Fruit fly (Drosophila melanogaster) whole organism, embryonic: Measurements from ENCODE around the gene CG46439.

Experiments used
- Aef1 ChIP-seq: fragments of 200-800 bp; sonication (Bioruptor generic); IDR thresholded peaks from 3 replicates; pipeline ENCODE4 v1.3.6; 2022; ENCODE audit warnings: missing biosample characterization, missing genetic modification characterization
- Bdp1 ChIP-seq: fragments of 200-800 bp; sonication (Bioruptor generic); optimal IDR thresholded peaks from 3 replicates; lab custom pipeline; 2016; ENCODE audit warnings: missing biosample characterization, missing genetic modification characterization
- Blimp-1 ChIP-seq: fragments of 200-800 bp; sonication (Bioruptor generic); optimal IDR thresholded peaks from 3 replicates; lab custom pipeline; 2018; ENCODE audit warnings: missing biosample characterization, missing genetic modification characterization, mild to moderate bottlenecking, moderate library complexity, missing genetic modification reagents
- CG10543 ChIP-seq: fragments of 200-800 bp; sonication (Bioruptor generic); optimal IDR thresholded peaks from 3 replicates; lab custom pipeline; 2017; ENCODE audit warnings: missing biosample characterization, mild to moderate bottlenecking, missing genetic modification characterization, moderate library complexity
- CG10654 ChIP-seq: fragments of 200-800 bp; sonication (Bioruptor generic); optimal IDR thresholded peaks from 2 replicates; lab custom pipeline; 2016; ENCODE audit warnings: missing biosample characterization, missing genetic modification characterization
- CG11247 ChIP-seq: fragments of 200-800 bp; sonication (Bioruptor generic); IDR thresholded peaks from 2 replicates; pipeline ENCODE4 v1.3.6; 2022; ENCODE audit warnings: missing biosample characterization, missing genetic modification characterization
- CG11398 ChIP-seq: fragments of 200-800 bp; sonication (Bioruptor generic); optimal IDR thresholded peaks from 2 replicates; lab custom pipeline; 2016; ENCODE audit warnings: missing biosample characterization, missing genetic modification characterization
- CG11504 ChIP-seq: fragments of 200-800 bp; sonication (Bioruptor generic); optimal IDR thresholded peaks from 3 replicates; lab custom pipeline; 2019; ENCODE audit warnings: missing biosample characterization, mild to moderate bottlenecking, missing genetic modification characterization, moderate library complexity
- CG11696 ChIP-seq: fragments of 200-800 bp; sonication (Bioruptor generic); IDR thresholded peaks from 2 replicates; pipeline ENCODE4 v1.3.6; 2022; ENCODE audit warnings: missing biosample characterization, missing genetic modification characterization
- CG12659 ChIP-seq: fragments of 200-800 bp; sonication (Bioruptor generic); optimal IDR thresholded peaks from 3 replicates; lab custom pipeline; 2017; ENCODE audit warnings: mild to moderate bottlenecking, missing biosample characterization, missing genetic modification reagents, missing genetic modification characterization
- CG12744 ChIP-seq: fragments of 200-800 bp; sonication (Bioruptor generic); optimal IDR thresholded peaks from 2 replicates; lab custom pipeline; 2016; ENCODE audit warnings: missing biosample characterization, missing genetic modification characterization
- CG16815 ChIP-seq: fragments of 200-800 bp; sonication (Bioruptor generic); optimal IDR thresholded peaks from 3 replicates; lab custom pipeline; 2017; ENCODE audit warnings: missing biosample characterization, mild to moderate bottlenecking, missing genetic modification characterization
- CG17328 ChIP-seq: fragments of 200-800 bp; sonication (Bioruptor generic); IDR thresholded peaks from 2 replicates; pipeline ENCODE4 v1.3.6; 2022; ENCODE audit warnings: missing biosample characterization, missing genetic modification characterization
- CG2129 ChIP-seq: fragments of 200-800 bp; sonication (Bioruptor generic); IDR thresholded peaks from 2 replicates; pipeline ENCODE4 v1.3.6; 2022; ENCODE audit warnings: missing biosample characterization, missing genetic modification characterization; ENCODE audit not compliant: partially characterized antibody
- CG3407 ChIP-seq: fragments of 200-800 bp; sonication (Bioruptor generic); optimal IDR thresholded peaks from 2 replicates; lab custom pipeline; 2018; ENCODE audit warnings: missing biosample characterization, mild to moderate bottlenecking, missing genetic modification characterization
- CG34422 ChIP-seq: fragments of 200-800 bp; sonication (Bioruptor generic); IDR thresholded peaks from 3 replicates; pipeline ENCODE4 v1.3.6; 2022; ENCODE audit warnings: missing biosample characterization, missing genetic modification characterization
- CG5245 ChIP-seq: fragments of 200-800 bp; sonication (Bioruptor generic); optimal IDR thresholded peaks from 3 replicates; lab custom pipeline; 2016; ENCODE audit warnings: missing biosample characterization, missing genetic modification characterization
- CG6254 ChIP-seq: fragments of 200-800 bp; sonication (Bioruptor generic); optimal IDR thresholded peaks from 3 replicates; lab custom pipeline; 2017; ENCODE audit warnings: mild to moderate bottlenecking, missing biosample characterization, missing genetic modification reagents, missing genetic modification characterization
- CG6683 ChIP-seq: fragments of 200-800 bp; sonication (Bioruptor generic); optimal IDR thresholded peaks from 2 replicates; lab custom pipeline; 2017; ENCODE audit warnings: missing biosample characterization, mild to moderate bottlenecking, missing genetic modification characterization, missing genetic modification reagents
- CG7963 ChIP-seq: fragments of 200-800 bp; sonication (Bioruptor generic); IDR thresholded peaks from 3 replicates; pipeline ENCODE4 v1.3.6; 2022; ENCODE audit warnings: missing biosample characterization, missing genetic modification characterization; ENCODE audit not compliant: partially characterized antibody
- CG8089 ChIP-seq: fragments of 200-800 bp; sonication (Bioruptor generic); optimal IDR thresholded peaks from 3 replicates; lab custom pipeline; 2016; ENCODE audit warnings: missing biosample characterization, missing genetic modification characterization
- CG8765 ChIP-seq: fragments of 200-800 bp; sonication (Bioruptor generic); IDR thresholded peaks from 2 replicates; pipeline ENCODE4 v1.3.6; 2022; ENCODE audit warnings: missing biosample characterization, missing genetic modification characterization
- CG9609 ChIP-seq: fragments of 200-800 bp; sonication (Bioruptor generic); optimal IDR thresholded peaks from 3 replicates; lab custom pipeline; 2016; ENCODE audit warnings: missing biosample characterization, missing genetic modification characterization
- Doc3 ChIP-seq: fragments of 200-800 bp; sonication (Bioruptor generic); IDR thresholded peaks from 3 replicates; pipeline ENCODE4 v1.3.6; 2022; ENCODE audit warnings: missing biosample characterization, missing genetic modification characterization; ENCODE audit not compliant: partially characterized antibody
- Ets65A ChIP-seq: fragments of 200-800 bp; sonication (Bioruptor generic); peaks from one replicate; lab custom pipeline; 2016; ENCODE audit warnings: missing biosample characterization, missing genetic modification characterization
- Fer3 ChIP-seq: fragments of 200-800 bp; sonication (Bioruptor generic); optimal IDR thresholded peaks from 2 replicates; lab custom pipeline; 2018; ENCODE audit warnings: missing biosample characterization, mild to moderate bottlenecking, missing genetic modification characterization, moderate library complexity
- GATAe ChIP-seq: fragments of 200-800 bp; sonication (Bioruptor generic); conservative IDR thresholded peaks from 2 replicates; pipeline ENCODE4 v1.3.6; 2022; ENCODE audit warnings: missing biosample characterization, missing genetic modification characterization
- NC2α ChIP-seq: fragments of 200-800 bp; sonication (Bioruptor generic); optimal IDR thresholded peaks from 2 replicates; lab custom pipeline; 2016; ENCODE audit warnings: missing biosample characterization, missing genetic modification characterization
- Neu2 ChIP-seq: fragments of 200-800 bp; sonication (Bioruptor generic); optimal IDR thresholded peaks from 3 replicates; lab custom pipeline; 2016; ENCODE audit warnings: missing biosample characterization, missing genetic modification characterization, borderline replicate concordance
- Oaz ChIP-seq: fragments of 200-800 bp; sonication (Bioruptor generic); IDR thresholded peaks from 2 replicates; pipeline ENCODE4 v1.3.6; 2022; ENCODE audit warnings: missing biosample characterization, missing genetic modification characterization
- Xbp1 ChIP-seq: fragments of 200-800 bp; sonication (Bioruptor generic); optimal IDR thresholded peaks from 3 replicates; lab custom pipeline; 2016; ENCODE audit warnings: missing biosample characterization, mild to moderate bottlenecking, missing genetic modification characterization
- ac ChIP-seq: fragments of 200-800 bp; sonication (Bioruptor generic); optimal IDR thresholded peaks from 3 replicates; lab custom pipeline; 2017; ENCODE audit warnings: missing biosample characterization, mild to moderate bottlenecking, missing genetic modification characterization
- caup ChIP-seq: fragments of 200-800 bp; sonication (Bioruptor generic); optimal IDR thresholded peaks from 3 replicates; lab custom pipeline; 2017; ENCODE audit warnings: missing biosample characterization, mild to moderate bottlenecking, missing genetic modification characterization, moderate library complexity; ENCODE audit not compliant: severe bottlenecking
- chinmo ChIP-seq: fragments of 200-800 bp; sonication (Bioruptor generic); IDR thresholded peaks from 4 replicates; pipeline ENCODE4 v1.3.6; 2022; ENCODE audit warnings: missing biosample characterization, missing genetic modification characterization; ENCODE audit not compliant: partially characterized antibody
- ci ChIP-seq: fragments of 200-800 bp; sonication (Bioruptor generic); IDR thresholded peaks from 3 replicates; pipeline ENCODE4 v1.3.6; 2022; ENCODE audit warnings: missing biosample characterization, missing genetic modification characterization
- cwo ChIP-seq: fragments of 200-800 bp; sonication (Bioruptor generic); optimal IDR thresholded peaks from 3 replicates; lab custom pipeline; 2017; ENCODE audit warnings: missing biosample characterization, missing genetic modification characterization, mild to moderate bottlenecking, moderate library complexity, missing genetic modification reagents
- dpn ChIP-seq, 2 experiments: fragments of 200-800 bp; sonication (Bioruptor generic); optimal IDR thresholded peaks; 3 replicates each; lab custom pipeline; 2016; ENCODE audit warnings: missing biosample characterization in 2 of 2, missing genetic modification characterization in 2 of 2
- fd102C ChIP-seq: fragments of 200-800 bp; sonication (Bioruptor generic); optimal IDR thresholded peaks from 2 replicates; lab custom pipeline; 2018; ENCODE audit warnings: missing biosample characterization, mild to moderate bottlenecking, missing genetic modification characterization, moderate library complexity
- ftz-f1 ChIP-seq: fragments of 200-800 bp; sonication (Bioruptor generic); optimal IDR thresholded peaks from 2 replicates; lab custom pipeline; 2016; ENCODE audit warnings: missing biosample characterization, missing genetic modification characterization
- jing ChIP-seq: fragments of 200-800 bp; sonication (Bioruptor generic); optimal IDR thresholded peaks from 2 replicates; lab custom pipeline; 2018; ENCODE audit warnings: missing biosample characterization, mild to moderate bottlenecking, missing genetic modification characterization
- onecut ChIP-seq: fragments of 200-800 bp; sonication (Bioruptor generic); IDR thresholded peaks from 2 replicates; pipeline ENCODE4 v1.3.6; 2022; ENCODE audit warnings: missing biosample characterization, missing genetic modification characterization
- peb ChIP-seq: fragments of 200-800 bp; sonication (Bioruptor generic); IDR thresholded peaks from 2 replicates; pipeline ENCODE4 v1.3.6; 2022; ENCODE audit warnings: missing biosample characterization, missing genetic modification characterization
- psq ChIP-seq: fragments of 200-800 bp; sonication (Bioruptor generic); optimal IDR thresholded peaks from 2 replicates; lab custom pipeline; 2017; ENCODE audit warnings: missing biosample characterization, missing genetic modification characterization
- schlank ChIP-seq: fragments of 200-800 bp; sonication (Bioruptor generic); optimal IDR thresholded peaks from 2 replicates; lab custom pipeline; 2018; ENCODE audit warnings: missing biosample characterization, mild to moderate bottlenecking, missing genetic modification characterization
- slp2 ChIP-seq: fragments of 200-800 bp; sonication (Bioruptor generic); optimal IDR thresholded peaks from 2 replicates; lab custom pipeline; 2016; ENCODE audit warnings: missing biosample characterization, missing genetic modification characterization
- stc ChIP-seq: fragments of 200-800 bp; sonication (Bioruptor generic); IDR thresholded peaks from 2 replicates; pipeline ENCODE4 v1.3.6; 2022; ENCODE audit warnings: missing biosample characterization, missing genetic modification characterization
- toy ChIP-seq: fragments of 200-800 bp; sonication (Bioruptor generic); IDR thresholded peaks from 2 replicates; pipeline ENCODE4 v1.3.6; 2022; ENCODE audit warnings: missing biosample characterization, missing genetic modification characterization
- vfl ChIP-seq: fragments of 200-800 bp; sonication (Bioruptor generic); optimal IDR thresholded peaks from 2 replicates; lab custom pipeline; 2016; ENCODE audit warnings: missing biosample characterization, missing genetic modification characterization
- vvl ChIP-seq: fragments of 200-800 bp; sonication (Bioruptor generic); IDR thresholded peaks from 2 replicates; pipeline ENCODE4 v1.3.6; 2022; ENCODE audit warnings: missing biosample characterization, missing genetic modification characterization
- yki ChIP-seq: fragments of >200 bp; optimal IDR thresholded peaks from 3 replicates; lab custom pipeline; 2018
- zen ChIP-seq: fragments of 200-800 bp; sonication (Bioruptor generic); optimal IDR thresholded peaks from 3 replicates; lab custom pipeline; 2018; ENCODE audit warnings: missing biosample characterization, mild to moderate bottlenecking, missing genetic modification characterization, moderate library complexity

Gene CG46439

dm6 chr3L:11120419-11120958, 24.4 kb upstream of the CG46439 start, which contains the start of the genes FoxK and mRpL2 (continued):
- no peak for TF ChIP-seq ac
- no peak for TF ChIP-seq CG6254
- no peak for TF ChIP-seq CG10654 (GFP tag; lab: Kevin White, UChicago)
- no peak for TF ChIP-seq CG3407
- TF ChIP-seq psq (GFP tag; lab: Kevin White, UChicago) = no peak
- TF ChIP-seq cwo (GFP tag; lab: Kevin White, UChicago) = peak; percentile 64
- no peak for TF ChIP-seq schlank (tag; lab: Kevin White, UChicago)
- TF ChIP-seq CG8089 (GFP tag; lab: Kevin White, UChicago) = no peak
- TF ChIP-seq ci (GFP tag; lab: Robert Waterston, UW) = peak; percentile 52
- no peak for TF ChIP-seq CG6683 (GFP tag; lab: Kevin White, UChicago)
- TF ChIP-seq CG16815 (GFP tag; lab: Kevin White, UChicago) = no peak
- TF ChIP-seq Aef1 (GFP tag; lab: Robert Waterston, UW) = no peak
- TF ChIP-seq Ets65A (GFP tag; lab: Kevin White, UChicago) = no peak
- no peak for TF ChIP-seq CG7963 (GFP tag; lab: Robert Waterston, UW)
- TF ChIP-seq CG34422 (GFP tag; lab: Robert Waterston, UW) = peak; percentile 74; the same call in 2 of the 3 replicates
- TF ChIP-seq dpn (GFP tag; optimal IDR thresholded peaks at IDR 0.05; lab: Kevin White, UChicago) = no peak
- no peak for TF ChIP-seq Neu2
- no peak for TF ChIP-seq GATAe
- TF ChIP-seq CG2129 (GFP tag; lab: Robert Waterston, UW) = no peak
- no peak for TF ChIP-seq fd102C (GFP tag; lab: Kevin White, UChicago)
- TF ChIP-seq CG8765 (GFP tag; lab: Robert Waterston, UW) = no peak
- TF ChIP-seq caup (GFP tag; lab: Kevin White, UChicago) = peak; percentile 6
- no peak for TF ChIP-seq CG17328 (GFP tag; lab: Robert Waterston, UW)
- TF ChIP-seq vfl (GFP tag; lab: Kevin White, UChicago) = no peak
- no peak for TF ChIP-seq Fer3 (tag; lab: Kevin White, UChicago)
- TF ChIP-seq CG11247 = no peak
- TF ChIP-seq CG11504 (tag; lab: Kevin White, UChicago) = peak; percentile 2
- TF ChIP-seq Oaz (GFP tag; lab: Robert Waterston, UW) = no peak
- no peak for TF ChIP-seq Bdp1 (GFP tag; lab: Kevin White, UChicago)
- no peak for TF ChIP-seq CG11696
- TF ChIP-seq CG9609 = no peak
- no peak for TF ChIP-seq stc (GFP tag; lab: Robert Waterston, UW)
- TF ChIP-seq yki (lab: Kevin White, UChicago) = no peak
- no peak for TF ChIP-seq slp2
- no peak for TF ChIP-seq zen (tag; lab: Kevin White, UChicago)
- no peak for TF ChIP-seq CG12744 (GFP tag; lab: Kevin White, UChicago)
- no peak for TF ChIP-seq peb (GFP tag; lab: Robert Waterston, UW)
- peak; percentile 13 for TF ChIP-seq Xbp1 (GFP tag; lab: Kevin White, UChicago)
- no peak for TF ChIP-seq Blimp-1
- TF ChIP-seq onecut = peak; percentile 25; the same call in 1 of the 2 replicates
- TF ChIP-seq jing (GFP tag; lab: Kevin White, UChicago) = no peak
- TF ChIP-seq CG10543 = no peak
- no peak for TF ChIP-seq chinmo (GFP tag; lab: Robert Waterston, UW)
- no peak for TF ChIP-seq Doc3
- TF ChIP-seq CG5245 (GFP tag; lab: Kevin White, UChicago) = no peak
- TF ChIP-seq vvl (GFP tag; lab: Robert Waterston, UW) = peak; percentile 56; the same call in 1 of the 2 replicates
- TF ChIP-seq CG11398 = no peak
- TF ChIP-seq ftz-f1 = no peak
- peak; percentile 43 for TF ChIP-seq CG12659 (GFP tag; lab: Kevin White, UChicago)
- no peak for TF ChIP-seq NC2α (GFP tag; lab: Kevin White, UChicago)
- no peak for TF ChIP-seq toy (GFP tag; lab: Robert Waterston, UW)
